Worm (Caenorhabditis elegans): ENCODE results near the gene mec-14.

Gene mec-14

DNA sequence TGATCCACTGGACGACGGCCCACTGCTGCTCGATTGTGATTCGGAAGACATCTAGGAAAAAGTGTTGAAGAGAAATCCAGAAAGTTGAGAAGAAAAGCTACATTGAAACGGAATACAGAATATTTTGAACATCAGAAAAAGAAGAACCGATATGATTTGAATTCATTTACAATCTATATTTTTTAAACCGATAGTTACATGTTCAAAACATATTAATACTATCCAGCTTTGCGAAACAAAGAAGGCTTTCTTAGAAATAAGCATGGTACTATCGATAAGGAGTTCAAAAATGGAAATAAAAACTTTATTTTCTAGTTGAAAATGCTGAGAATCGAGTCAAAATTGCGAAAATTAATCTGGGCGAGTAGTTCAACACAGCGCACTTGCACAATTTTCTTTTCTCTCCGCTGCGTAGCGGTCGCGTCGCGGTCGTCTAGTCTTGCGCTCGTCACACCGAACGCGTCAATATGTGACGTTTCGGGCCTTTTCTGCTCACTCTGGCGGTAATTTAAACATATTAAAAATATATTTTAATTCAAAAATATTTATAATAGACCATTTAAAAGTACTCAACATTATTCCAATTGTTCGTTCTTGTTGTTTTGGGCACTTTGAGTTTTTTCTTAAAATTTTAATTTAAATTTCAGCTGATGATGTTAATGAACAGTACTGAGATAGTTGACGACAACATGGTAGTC is 30.6 kb downstream of the mec-14 start, which contains the start of the genes syf-2 and K04G7.1 (continued):
- peak; percentile 86 for TF ChIP-seq nhr-42 (GFP tag; IDR thresholded peaks at IDR 0.05)
- TF ChIP-seq unc-130 (GFP tag; optimal IDR thresholded peaks at IDR 0.05) = peak; percentile 76
- TF ChIP-seq zfp-3 (GFP tag; conservative IDR thresholded peaks at IDR 0.05) = peak; percentile 81
- peak; percentile 53; the same call in 1 of the 2 replicates for TF ChIP-seq ctbp-1 (GFP tag; IDR thresholded peaks at IDR 0.05)
- TF ChIP-seq zip-2 (tag; optimal IDR thresholded peaks at IDR 0.05) = no peak
- TF ChIP-seq zip-11 (GFP tag; IDR thresholded peaks at IDR 0.05) = no peak
- no peak for TF ChIP-seq daf-19 (GFP tag; conservative IDR thresholded peaks at IDR 0.05)
- TF ChIP-seq nhr-25 (tag; optimal IDR thresholded peaks at IDR 0.05; ENCODE audit: borderline replicate concordance, insufficient read depth) = peak; percentile 45
- peak; percentile 86 for TF ChIP-seq pha-4 (GFP tag; IDR thresholded peaks at IDR 0.05)
- TF ChIP-seq pha-4 (tag; optimal IDR thresholded peaks at IDR 0.05) = no peak
- TF ChIP-seq T26A8.4 (GFP tag; IDR thresholded peaks at IDR 0.05) = peak; percentile 59; the same call in 1 of the 2 replicates
- peak; percentile 6 for TF ChIP-seq F49E8.2 (tag; optimal IDR thresholded peaks at IDR 0.05; ENCODE audit: borderline replicate concordance)
- TF ChIP-seq ztf-7 (tag; optimal IDR thresholded peaks at IDR 0.05) = peak; percentile 17
- TF ChIP-seq nhr-10 (tag; optimal IDR thresholded peaks at IDR 0.05) = no peak
- no peak for TF ChIP-seq ces-1 (GFP tag; optimal IDR thresholded peaks at IDR 0.05)
- no peak for TF ChIP-seq Y105C5A.15 (GFP tag; IDR thresholded peaks at IDR 0.05)
- peak; percentile 76 for TF ChIP-seq nhr-28 (tag; optimal IDR thresholded peaks at IDR 0.05)
- TF ChIP-seq Y75B8A.6 (GFP tag; IDR thresholded peaks at IDR 0.05) = no peak
- no peak for TF ChIP-seq dmd-8 (GFP tag; IDR thresholded peaks at IDR 0.05)
- peak; percentile 78 for TF ChIP-seq nhr-6 (tag; optimal IDR thresholded peaks at IDR 0.05)
- TF ChIP-seq set-16 (GFP tag; IDR thresholded peaks at IDR 0.05) = peak; percentile 27; the same call in 1 of the 2 replicates
- no peak for TF ChIP-seq php-3 (GFP tag; IDR thresholded peaks at IDR 0.05)
- TF ChIP-seq lin-13 (GFP tag; optimal IDR thresholded peaks at IDR 0.05) = peak; percentile 98
- peak; percentile 83 for TF ChIP-seq F37D6.2 (tag; optimal IDR thresholded peaks at IDR 0.05)
- peak; percentile 96 for TF ChIP-seq mep-1 (tag; optimal IDR thresholded peaks at IDR 0.05)
- TF ChIP-seq nhr-77 (tag; optimal IDR thresholded peaks at IDR 0.05) = peak; percentile 92
- TF ChIP-seq nhr-102 (tag; optimal IDR thresholded peaks at IDR 0.05) = peak; percentile 48
- TF ChIP-seq mes-2 (tag; optimal IDR thresholded peaks at IDR 0.05; ENCODE audit: poor library complexity, severe bottlenecking) = peak; percentile 91
- no peak for TF ChIP-seq cey-2 (tag; optimal IDR thresholded peaks at IDR 0.05; ENCODE audit: borderline replicate concordance, insufficient read depth)
- no peak for TF ChIP-seq lin-39 (tag; optimal IDR thresholded peaks at IDR 0.05)
- peak; percentile 2 for TF ChIP-seq zag-1 (tag; optimal IDR thresholded peaks at IDR 0.05)
- TF ChIP-seq hlh-11 (tag; optimal IDR thresholded peaks at IDR 0.05) = peak; percentile 91
- no peak for TF ChIP-seq tag-97 (GFP tag; IDR thresholded peaks at IDR 0.05)
- TF ChIP-seq tra-1 (GFP tag; IDR thresholded peaks at IDR 0.05) = 0 out of 2 replicates have a peak, but pooled peaks have one; percentile 57
- peak; percentile 87 for TF ChIP-seq aha-1 (tag)
- TF ChIP-seq mdt-29 (GFP tag; IDR thresholded peaks at IDR 0.05) = peak; percentile 45; the same call in 1 of the 2 replicates
- no peak for TF ChIP-seq ama-1 (optimal IDR thresholded peaks at IDR 0.05)
- no peak for TF ChIP-seq unc-39 (tag; optimal IDR thresholded peaks at IDR 0.05)
- peak; percentile 47 to 96 for TF ChIP-seq lsy-2 (tag; optimal IDR thresholded peaks at IDR 0.05)
- TF ChIP-seq fos-1 (tag; optimal IDR thresholded peaks at IDR 0.05) = no peak
- peak; percentile 63 for TF ChIP-seq lin-1 (GFP tag; IDR thresholded peaks at IDR 0.05)
- peak; percentile 77 for TF ChIP-seq dmd-9 (GFP tag; IDR thresholded peaks at IDR 0.05)
- no peak for TF ChIP-seq ceh-32 (tag; optimal IDR thresholded peaks at IDR 0.05; ENCODE audit: poor library complexity)
- no peak for TF ChIP-seq skn-1 (tag; optimal IDR thresholded peaks at IDR 0.05)
- TF ChIP-seq egl-43 (GFP tag; IDR thresholded peaks at IDR 0.05) = peak; percentile 67; the same call in 1 of the 2 replicates
- no peak for TF ChIP-seq spr-3 (GFP tag; optimal IDR thresholded peaks at IDR 0.05)
- peak in 1 of 2 experiments; percentile 18 for TF ChIP-seq ZK546.5 (tag; optimal IDR thresholded peaks at IDR 0.05)
- TF ChIP-seq zfp-2 (tag; optimal IDR thresholded peaks at IDR 0.05) = peak; percentile 80
- TF ChIP-seq nhr-41 (GFP tag; IDR thresholded peaks at IDR 0.05) = no peak
- peak in 1 of 2 experiments; percentile 79 for TF ChIP-seq hif-1 (tag; optimal IDR thresholded peaks at IDR 0.05)

Measured in whole organism, L4 larva.